Fruit fly (Drosophila melanogaster): Measurements from ENCODE around the gene CG34292.

DNA sequence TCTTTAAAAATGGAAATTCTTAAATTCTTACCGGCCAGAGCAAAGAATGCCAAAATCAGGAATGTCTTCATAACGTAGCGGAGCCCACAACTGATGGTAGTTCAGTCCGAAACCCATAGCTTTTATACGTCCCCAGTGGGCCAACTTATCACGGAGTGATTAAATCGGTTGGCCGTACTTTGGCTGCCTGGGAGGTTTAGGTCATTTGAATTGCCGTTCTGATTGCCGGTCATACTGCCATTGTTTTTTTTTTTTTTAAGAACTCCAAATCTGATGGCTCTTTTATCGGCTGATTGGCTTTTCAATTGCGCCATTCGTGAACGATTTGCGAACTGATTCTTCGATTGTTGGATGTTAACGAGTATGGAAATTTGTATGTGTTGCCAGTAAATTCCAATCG is 38.9 kb upstream of the CG34292 start, which contains the start of gene CG6277:
- TF ChIP-seq CTCF (optimal IDR thresholded peaks at IDR 0.05) (no peak), CG8478 (optimal IDR thresholded peaks at IDR 0.05) (no peak)
